Worm (Caenorhabditis elegans) whole organism, L2 larva: ENCODE results near the gene twk-28.
A peak's percentile ranks its signal among the peaks of the same experiment; 100 is the strongest.

Experiments
- C34F6.9 ChIP-seq: fragments of 150-350 bp; optimal IDR thresholded peaks from 2 replicates; lab custom pipeline; 2014; ENCODE audit warnings: missing biosample characterization, missing genetic modification characterization
- F13H6.1 ChIP-seq: sonication (generic microtip); optimal IDR thresholded peaks from 2 replicates; lab custom pipeline; 2016; ENCODE audit warnings: missing genetic modification characterization, missing compliant biosample characterization
- R02D3.7 ChIP-seq: fragments of 150-350 bp; optimal IDR thresholded peaks from 2 replicates; lab custom pipeline; 2014; ENCODE audit warnings: missing biosample characterization, missing genetic modification characterization
- Y55F3AM.14 ChIP-seq: fragments of 200-800 bp; sonication (Bioruptor generic); optimal IDR thresholded peaks from 2 replicates; lab custom pipeline; 2018; ENCODE audit warnings: mild to moderate bottlenecking, missing genetic modification characterization, missing compliant biosample characterization
- alr-1 ChIP-seq: fragments of 150-350 bp; optimal IDR thresholded peaks from 2 replicates; lab custom pipeline; 2014; ENCODE audit warnings: missing biosample characterization, missing genetic modification characterization
- aly-2 ChIP-seq: fragments of 150-350 bp; optimal IDR thresholded peaks from 2 replicates; lab custom pipeline; 2014; ENCODE audit warnings: missing biosample characterization, missing genetic modification characterization
- ama-1 ChIP-seq: fragments of 150-350 bp; optimal IDR thresholded peaks from 2 replicates; lab custom pipeline; 2018; ENCODE audit warnings: inconsistent platforms
- blmp-1 ChIP-seq: sonication (generic microtip); optimal IDR thresholded peaks from 2 replicates; lab custom pipeline; 2017; ENCODE audit warnings: missing genetic modification characterization, mild to moderate bottlenecking, missing compliant biosample characterization, antibody characterized with exemption, moderate library complexity; ENCODE audit not compliant: insufficient read depth
- crh-2 ChIP-seq: sonication (generic microtip); optimal IDR thresholded peaks from 2 replicates; lab custom pipeline; 2017; ENCODE audit warnings: missing biosample characterization, missing genetic modification characterization
- egl-27 ChIP-seq: sonication (generic microtip); optimal IDR thresholded peaks from 3 replicates; lab custom pipeline; 2017; ENCODE audit warnings: missing biosample characterization, missing genetic modification reagents, missing genetic modification characterization
- elt-1 ChIP-seq: fragments of 150-350 bp; optimal IDR thresholded peaks from 2 replicates; lab custom pipeline; 2014; ENCODE audit warnings: missing biosample characterization, missing genetic modification characterization
- elt-3 ChIP-seq: sonication (generic microtip); optimal IDR thresholded peaks from 2 replicates; lab custom pipeline; 2017; ENCODE audit warnings: missing biosample characterization, missing genetic modification characterization
- fos-1 ChIP-seq: fragments of 150-350 bp; optimal IDR thresholded peaks from 2 replicates; lab custom pipeline; 2014; ENCODE audit warnings: missing biosample characterization, missing genetic modification characterization
- lin-11 ChIP-seq: fragments of 150-350 bp; sonication (generic microtip); optimal IDR thresholded peaks from 2 replicates; lab custom pipeline; 2014; ENCODE audit warnings: missing biosample characterization, missing genetic modification characterization, inconsistent platforms, mixed read lengths
- lin-13 ChIP-seq: fragments of 150-350 bp; optimal IDR thresholded peaks from 2 replicates; lab custom pipeline; 2014; ENCODE audit warnings: missing biosample characterization, missing genetic modification reagents, missing genetic modification characterization
- lin-39 ChIP-seq: fragments of 150-350 bp; optimal IDR thresholded peaks from 2 replicates; lab custom pipeline; 2014; ENCODE audit warnings: missing biosample characterization, missing genetic modification reagents, missing genetic modification characterization
- lsy-2 ChIP-seq, 2 experiments: fragments of 150-350 bp in 1 of 2; sonication (generic microtip) in 1 of 2; optimal IDR thresholded peaks; 2 replicates each; lab custom pipeline; 2014 to 2017; ENCODE audit warnings: missing biosample characterization in 2 of 2, missing genetic modification characterization in 2 of 2
- mab-5 ChIP-seq: fragments of 150-350 bp; optimal IDR thresholded peaks from 2 replicates; lab custom pipeline; 2014; ENCODE audit warnings: missing biosample characterization, missing genetic modification characterization
- mbf-1 ChIP-seq: sonication (generic microtip); optimal IDR thresholded peaks from 2 replicates; lab custom pipeline; 2017; ENCODE audit warnings: missing biosample characterization, missing genetic modification characterization
- nhr-10 ChIP-seq: sonication (generic microtip); optimal IDR thresholded peaks from 2 replicates; lab custom pipeline; 2017; ENCODE audit warnings: missing biosample characterization, missing genetic modification characterization
- nhr-11 ChIP-seq: fragments of 150-350 bp; optimal IDR thresholded peaks from 2 replicates; lab custom pipeline; 2014; ENCODE audit warnings: missing biosample characterization, missing genetic modification characterization
- nhr-12 ChIP-seq: fragments of 150-350 bp; optimal IDR thresholded peaks from 2 replicates; lab custom pipeline; 2014; ENCODE audit warnings: missing biosample characterization, missing genetic modification characterization
- nhr-129 ChIP-seq: fragments of 150-350 bp; optimal IDR thresholded peaks from 2 replicates; lab custom pipeline; 2014; ENCODE audit warnings: missing biosample characterization, missing genetic modification characterization
- nhr-21 ChIP-seq: fragments of 150-350 bp; optimal IDR thresholded peaks from 2 replicates; lab custom pipeline; 2014; ENCODE audit warnings: missing biosample characterization, missing genetic modification characterization
- nhr-237 ChIP-seq: fragments of 150-350 bp; optimal IDR thresholded peaks from 2 replicates; lab custom pipeline; 2014; ENCODE audit warnings: missing biosample characterization, missing genetic modification characterization
- nhr-25 ChIP-seq: fragments of 150-350 bp; sonication (generic microtip); optimal IDR thresholded peaks from 3 replicates; lab custom pipeline; 2014; ENCODE audit warnings: missing biosample characterization, missing genetic modification characterization
- nhr-6 ChIP-seq: fragments of 150-350 bp; optimal IDR thresholded peaks from 2 replicates; lab custom pipeline; 2014; ENCODE audit warnings: missing biosample characterization, missing genetic modification characterization
- nhr-77 ChIP-seq: fragments of 150-350 bp; optimal IDR thresholded peaks from 2 replicates; lab custom pipeline; 2014; ENCODE audit warnings: missing biosample characterization, missing genetic modification characterization
- peb-1 ChIP-seq: fragments of 150-350 bp; optimal IDR thresholded peaks from 2 replicates; lab custom pipeline; 2014; ENCODE audit warnings: missing biosample characterization, missing genetic modification characterization
- sem-4 ChIP-seq: fragments of 150-350 bp; optimal IDR thresholded peaks from 2 replicates; lab custom pipeline; 2014; ENCODE audit warnings: missing biosample characterization, missing genetic modification reagents, missing genetic modification characterization
- sma-3 ChIP-seq: sonication (generic microtip); optimal IDR thresholded peaks from 2 replicates; lab custom pipeline; 2016; ENCODE audit warnings: missing genetic modification reagents, missing genetic modification characterization, missing compliant biosample characterization
- snpc-4 ChIP-seq: fragments of 150-350 bp; optimal IDR thresholded peaks from 2 replicates; lab custom pipeline; 2014; ENCODE audit warnings: missing biosample characterization, missing genetic modification characterization
- unc-39 ChIP-seq: fragments of 150-350 bp; optimal IDR thresholded peaks from 2 replicates; lab custom pipeline; 2014; ENCODE audit warnings: missing biosample characterization, missing genetic modification characterization
- unc-55 ChIP-seq: fragments of 150-350 bp; sonication (generic microtip); optimal IDR thresholded peaks from 3 replicates; lab custom pipeline; 2014; ENCODE audit warnings: missing biosample characterization, missing genetic modification reagents, missing genetic modification characterization
- zag-1 ChIP-seq: fragments of 150-350 bp; optimal IDR thresholded peaks from 2 replicates; lab custom pipeline; 2014; ENCODE audit warnings: missing biosample characterization, missing genetic modification characterization
- ztf-1 ChIP-seq: fragments of 200-800 bp; sonication (Bioruptor generic); conservative IDR thresholded peaks from 2 replicates; pipeline ENCODE4 v1.3.6; 2022; ENCODE audit warnings: missing genetic modification characterization, missing compliant biosample characterization
- ztf-11 ChIP-seq: sonication (generic microtip); optimal IDR thresholded peaks from 2 replicates; lab custom pipeline; 2017; ENCODE audit warnings: missing biosample characterization, missing genetic modification characterization
- ztf-4 ChIP-seq: fragments of 150-350 bp; optimal IDR thresholded peaks from 2 replicates; lab custom pipeline; 2014; ENCODE audit warnings: missing biosample characterization, missing genetic modification characterization

Gene twk-28

ce11 chrX:4256761-4257160 is 22.4 kb downstream of the twk-28 start, which contains the start of gene srv-6:
TSS of gene srv-6 (plus strand) at chrX:4257061.
- TF ChIP-seq elt-3 (tag; lab: Kevin White, UChicago): no peak
- TF ChIP-seq nhr-6 (tag; lab: Kevin White, UChicago): no peak
- TF ChIP-seq snpc-4 (tag; lab: Kevin White, UChicago): no peak
- TF ChIP-seq sma-3 (GFP tag; lab: Kevin White, UChicago): no peak
- no peak for TF ChIP-seq nhr-21 (tag; lab: Kevin White, UChicago)
- TF ChIP-seq nhr-12 (tag; lab: Kevin White, UChicago): no peak
- TF ChIP-seq mab-5: no peak
- no peak for TF ChIP-seq nhr-10
- no peak for TF ChIP-seq nhr-77
- no peak for TF ChIP-seq nhr-11
- TF ChIP-seq ztf-1: no peak
- no peak for TF ChIP-seq lin-11 (tag; lab: Kevin White, UChicago)
- no peak for TF ChIP-seq sem-4
- no peak for TF ChIP-seq alr-1
- no peak for TF ChIP-seq unc-39 (tag; lab: Kevin White, UChicago)
- TF ChIP-seq ztf-4: no peak

ce11 chrX:4255366-4255765 is 23.8 kb downstream of the twk-28 start:
- no peak for TF ChIP-seq F13H6.1 (tag; lab: Kevin White, UChicago)
- no peak for TF ChIP-seq mab-5
- no peak for TF ChIP-seq Y55F3AM.14 (GFP tag; lab: Kevin White, UChicago)
- no peak for TF ChIP-seq ztf-1
- no peak for TF ChIP-seq peb-1
- TF ChIP-seq nhr-25 (tag; lab: Kevin White, UChicago): no peak
- no peak for TF ChIP-seq blmp-1 (tag; lab: Kevin White, UChicago)
- TF ChIP-seq C34F6.9 (tag; lab: Kevin White, UChicago): no peak
- no peak for TF ChIP-seq lin-11 (tag; lab: Kevin White, UChicago)
- TF ChIP-seq aly-2 (tag; lab: Kevin White, UChicago): no peak
- TF ChIP-seq ztf-4: no peak
- no peak for TF ChIP-seq lin-13 (GFP tag; lab: Kevin White, UChicago)
- TF ChIP-seq zag-1 (tag; lab: Kevin White, UChicago): no peak
- no peak for TF ChIP-seq alr-1
- TF ChIP-seq elt-3 (tag; lab: Kevin White, UChicago): no peak

ce11 chrX:4254782-4255181 is 24.4 kb downstream of the twk-28 start, which contains the start of gene taf-11.1:
TSS of gene taf-11.1 (plus strand) at chrX:4255170.
- no peak for TF ChIP-seq nhr-237
- TF ChIP-seq crh-2 (tag; lab: Kevin White, UChicago): peak; percentile 54
- no peak for TF ChIP-seq nhr-11
- TF ChIP-seq F13H6.1 (tag; lab: Kevin White, UChicago): no peak
- TF ChIP-seq lin-11 (tag; lab: Kevin White, UChicago): no peak
- TF ChIP-seq sem-4: no peak
- TF ChIP-seq ztf-11: no peak
- TF ChIP-seq nhr-6 (tag; lab: Kevin White, UChicago): no peak
- TF ChIP-seq R02D3.7: no peak
- peak; percentile 7 for TF ChIP-seq unc-55
- peak; percentile 22 for TF ChIP-seq C34F6.9 (tag; lab: Kevin White, UChicago)
- TF ChIP-seq nhr-129 (tag; lab: Kevin White, UChicago): peak; percentile 50
- TF ChIP-seq fos-1: peak; percentile 27
- TF ChIP-seq ama-1 (lab: Kevin White, UChicago): no peak
- no peak for TF ChIP-seq lin-39 (tag; lab: Kevin White, UChicago)
- TF ChIP-seq alr-1: no peak
- TF ChIP-seq lin-13 (GFP tag; lab: Kevin White, UChicago): no peak
- no peak for TF ChIP-seq elt-3 (tag; lab: Kevin White, UChicago)
- no peak for TF ChIP-seq nhr-25 (tag; lab: Kevin White, UChicago)
- peak in 1 of 2 experiments; percentile 50 for TF ChIP-seq lsy-2 (tag; optimal IDR thresholded peaks at IDR 0.05; lab: Kevin White, UChicago)
- TF ChIP-seq egl-27: no peak
- no peak for TF ChIP-seq blmp-1 (tag; lab: Kevin White, UChicago)
- no peak for TF ChIP-seq mab-5

ce11 chrX:4252047-4252446 is 27.1 kb downstream of the twk-28 start, which contains the start of gene srv-5:
TSS of gene srv-5 (plus strand) at chrX:4252347.
- TF ChIP-seq nhr-77 (no peak), fos-1 (no peak), nhr-25 (tag; lab: Kevin White, UChicago) (no peak), unc-55 (no peak), mbf-1 (no peak), elt-1 (tag; lab: Kevin White, UChicago) (no peak), F13H6.1 (tag; lab: Kevin White, UChicago) (no peak), ztf-11 (no peak), lin-39 (tag; lab: Kevin White, UChicago) (no peak), ztf-1 (no peak)
- TF ChIP-seq, all 48 proteins: peak for 0
